Fruit fly (Drosophila melanogaster): ENCODE data around the gene Tbc1d15-17.

The Tbc1d15-17 gene

DNA sequence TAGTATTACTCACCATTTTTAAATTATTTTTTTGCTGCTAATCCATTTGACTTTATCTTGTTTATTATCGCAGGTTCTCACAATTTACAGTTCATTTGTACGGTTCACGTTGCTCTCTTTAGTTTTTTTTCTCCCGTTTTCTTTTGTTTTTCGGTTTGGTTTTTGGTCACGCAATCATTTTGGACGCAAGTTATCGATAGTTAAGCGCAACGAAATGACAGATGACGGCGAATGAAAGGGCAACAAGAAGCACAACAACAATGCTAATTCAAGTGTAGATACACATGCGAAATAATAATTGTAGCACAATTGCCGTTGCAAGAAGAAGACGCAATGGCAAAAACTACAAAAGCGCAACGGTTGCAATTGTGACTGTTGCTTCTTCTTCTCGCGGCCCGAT is 41.6 kb downstream of the Tbc1d15-17 start:
- no peak for TF ChIP-seq Mio (GFP tag; optimal IDR thresholded peaks at IDR 0.05)
- no peak for TF ChIP-seq dmrt93B (GFP tag; optimal IDR thresholded peaks at IDR 0.05)

- peak; percentile 40 for TF ChIP-seq fru (GFP tag; optimal IDR thresholded peaks at IDR 0.05)
- no peak for TF ChIP-seq Rel (GFP tag; optimal IDR thresholded peaks at IDR 0.05)
- TF ChIP-seq Rel (tag; optimal IDR thresholded peaks at IDR 0.05) = no peak
- no peak for TF ChIP-seq CG9705 (GFP tag; optimal IDR thresholded peaks at IDR 0.05)
- peak; percentile 9 for TF ChIP-seq woc (GFP tag; optimal IDR thresholded peaks at IDR 0.05)
- TF ChIP-seq Dfd (GFP tag; optimal IDR thresholded peaks at IDR 0.05) = no peak
- TF ChIP-seq sv (GFP tag; optimal IDR thresholded peaks at IDR 0.05) = no peak
- no peak for TF ChIP-seq GATAd (GFP tag; optimal IDR thresholded peaks at IDR 0.05)
- no peak for TF ChIP-seq tai (GFP tag; optimal IDR thresholded peaks at IDR 0.05)
- peak; percentile 37 for TF ChIP-seq ey (GFP tag; optimal IDR thresholded peaks at IDR 0.05)
- TF ChIP-seq dl (GFP tag; optimal IDR thresholded peaks at IDR 0.05; ENCODE audit: insufficient read depth in 1 of 2, partially characterized antibody in 2 of 2) = peak; percentile 63 to 83
- no peak for TF ChIP-seq h (GFP tag; optimal IDR thresholded peaks at IDR 0.05)
- TF ChIP-seq OdsH (GFP tag; optimal IDR thresholded peaks at IDR 0.05) = no peak
- TF ChIP-seq Jra (GFP tag; optimal IDR thresholded peaks at IDR 0.05) = peak; percentile 39
- TF ChIP-seq Mio (GFP tag; optimal IDR thresholded peaks at IDR 0.05) = no peak
- peak in 1 of 2 experiments; percentile 49 for TF ChIP-seq foxo (GFP tag; optimal IDR thresholded peaks at IDR 0.05)
- TF ChIP-seq dsf (GFP tag; optimal IDR thresholded peaks at IDR 0.05; ENCODE audit: borderline replicate concordance) = no peak
- no peak for TF ChIP-seq Myc (optimal IDR thresholded peaks at IDR 0.05)
- peak; percentile 55 for TF ChIP-seq psq (GFP tag; optimal IDR thresholded peaks at IDR 0.05)
- TF ChIP-seq jim (GFP tag; optimal IDR thresholded peaks at IDR 0.05) = no peak
- TF ChIP-seq Dif (GFP tag; optimal IDR thresholded peaks at IDR 0.05; ENCODE audit: partially characterized antibody) = peak; percentile 90
- peak; percentile 52 for TF ChIP-seq br (GFP tag; optimal IDR thresholded peaks at IDR 0.05)
- no peak for TF ChIP-seq pan (optimal IDR thresholded peaks at IDR 0.05)
- no peak for TF ChIP-seq CrebA (GFP tag; optimal IDR thresholded peaks at IDR 0.05; ENCODE audit: borderline replicate concordance)
- TF ChIP-seq sage (GFP tag; optimal IDR thresholded peaks at IDR 0.05) = no peak
- peak; percentile 27 for TF ChIP-seq Hnf4 (GFP tag; optimal IDR thresholded peaks at IDR 0.05)
- TF ChIP-seq CG32264 (GFP tag; optimal IDR thresholded peaks at IDR 0.05) = no peak
Observed at dm6 chr2L:249048-249825, 42.3 kb downstream of the Tbc1d15-17 start.

dm6 chr2L:250507-251215 is 43.7 kb downstream of the Tbc1d15-17 start, which contains the start of gene kis:
TSS of gene kis (minus strand) at chr2L:250823.
- no peak for TF ChIP-seq Hnf4 (GFP tag; optimal IDR thresholded peaks at IDR 0.05)
- no peak for TF ChIP-seq lola (GFP tag; optimal IDR thresholded peaks at IDR 0.05)
- TF ChIP-seq dsf (GFP tag; optimal IDR thresholded peaks at IDR 0.05; ENCODE audit: borderline replicate concordance) = no peak
- TF ChIP-seq Myc (optimal IDR thresholded peaks at IDR 0.05) = peak; percentile 13
- no peak for TF ChIP-seq tai (GFP tag; optimal IDR thresholded peaks at IDR 0.05)
- no peak for TF ChIP-seq Rel (GFP tag; optimal IDR thresholded peaks at IDR 0.05)
- peak; percentile 31 for TF ChIP-seq Rel (tag; optimal IDR thresholded peaks at IDR 0.05)
- TF ChIP-seq usp (GFP tag; optimal IDR thresholded peaks at IDR 0.05) = no peak
- TF ChIP-seq GATAd (GFP tag; optimal IDR thresholded peaks at IDR 0.05) = no peak
- no peak for TF ChIP-seq fru (GFP tag; optimal IDR thresholded peaks at IDR 0.05)
- TF ChIP-seq h (GFP tag; optimal IDR thresholded peaks at IDR 0.05) = peak; percentile 69
- TF ChIP-seq Mio (GFP tag; optimal IDR thresholded peaks at IDR 0.05) = no peak
- peak; percentile 33 for TF ChIP-seq Hr83 (GFP tag; optimal IDR thresholded peaks at IDR 0.05; ENCODE audit: poor library complexity, severe bottlenecking)
- no peak for TF ChIP-seq jim (GFP tag; optimal IDR thresholded peaks at IDR 0.05)
- peak; percentile 64 for TF ChIP-seq Jra (GFP tag; optimal IDR thresholded peaks at IDR 0.05)
- TF ChIP-seq dmrt93B (GFP tag; optimal IDR thresholded peaks at IDR 0.05) = no peak
- peak; percentile 20 for TF ChIP-seq CG9705 (GFP tag; optimal IDR thresholded peaks at IDR 0.05)
- TF ChIP-seq CG32264 (GFP tag; optimal IDR thresholded peaks at IDR 0.05) = no peak
- no peak for TF ChIP-seq Hr78 (GFP tag; optimal IDR thresholded peaks at IDR 0.05)
- peak; percentile 55 for TF ChIP-seq Sp1 (GFP tag; optimal IDR thresholded peaks at IDR 0.05)
- no peak for TF ChIP-seq N (GFP tag; optimal IDR thresholded peaks at IDR 0.05)
- TF ChIP-seq foxo (GFP tag; optimal IDR thresholded peaks at IDR 0.05) = peak in 1 of 2 experiments; percentile 48
- TF ChIP-seq sage (GFP tag; optimal IDR thresholded peaks at IDR 0.05) = no peak
- no peak for TF ChIP-seq Vsx2 (GFP tag; optimal IDR thresholded peaks at IDR 0.05; ENCODE audit: partially characterized antibody)
- TF ChIP-seq psq (GFP tag; optimal IDR thresholded peaks at IDR 0.05) = peak; percentile 95
- TF ChIP-seq Dif (GFP tag; optimal IDR thresholded peaks at IDR 0.05; ENCODE audit: partially characterized antibody) = no peak
- TF ChIP-seq ey (GFP tag; optimal IDR thresholded peaks at IDR 0.05) = no peak
- no peak for TF ChIP-seq CrebA (GFP tag; optimal IDR thresholded peaks at IDR 0.05; ENCODE audit: borderline replicate concordance)
- peak; percentile 21 for TF ChIP-seq rgr (GFP tag; optimal IDR thresholded peaks at IDR 0.05)
- TF ChIP-seq woc (GFP tag; optimal IDR thresholded peaks at IDR 0.05) = peak; percentile 11
- no peak for TF ChIP-seq sv (GFP tag; optimal IDR thresholded peaks at IDR 0.05)
- no peak for TF ChIP-seq brk (GFP tag; optimal IDR thresholded peaks at IDR 0.05)
- peak; percentile 41 for TF ChIP-seq br (GFP tag; optimal IDR thresholded peaks at IDR 0.05)
- TF ChIP-seq dl (GFP tag; optimal IDR thresholded peaks at IDR 0.05; ENCODE audit: insufficient read depth in 1 of 2, partially characterized antibody in 2 of 2) = no peak
- TF ChIP-seq Dfd (GFP tag; optimal IDR thresholded peaks at IDR 0.05) = no peak
- TF ChIP-seq OdsH (GFP tag; optimal IDR thresholded peaks at IDR 0.05) = peak; percentile 5
- no peak for TF ChIP-seq Abd-B (GFP tag; optimal IDR thresholded peaks at IDR 0.05)
- peak; percentile 34 for TF ChIP-seq HLH106 (tag; optimal IDR thresholded peaks at IDR 0.05)
- no peak for TF ChIP-seq pan (optimal IDR thresholded peaks at IDR 0.05)
